Fruit fly (Drosophila melanogaster): Measurements from ENCODE around the gene CG18131.

CG18131 gene

dm6 chr2L:1460463-1461219 lies 39.8 kb downstream of the CG18131 start:
- TF ChIP-seq pan (optimal IDR thresholded peaks at IDR 0.05) (no peak), EcR (GFP tag; optimal IDR thresholded peaks at IDR 0.05) (no peak), CG8478 (optimal IDR thresholded peaks at IDR 0.05) (no peak), usp (GFP tag; optimal IDR thresholded peaks at IDR 0.05) (no peak), psq (optimal IDR thresholded peaks at IDR 0.05) (no peak), Dll (optimal IDR thresholded peaks at IDR 0.05) (no peak)

dm6 chr2L:1459344-1459743 lies 41.1 kb downstream of the CG18131 start:
- TF ChIP-seq usp (GFP tag; optimal IDR thresholded peaks at IDR 0.05): no peak
- no peak for TF ChIP-seq pan (optimal IDR thresholded peaks at IDR 0.05)
- no peak for TF ChIP-seq Dll (optimal IDR thresholded peaks at IDR 0.05)
- no peak for TF ChIP-seq psq (optimal IDR thresholded peaks at IDR 0.05)
- TF ChIP-seq EcR (GFP tag; optimal IDR thresholded peaks at IDR 0.05): no peak
- TF ChIP-seq CG8478 (optimal IDR thresholded peaks at IDR 0.05): no peak

- TF ChIP-seq CG8478 (optimal IDR thresholded peaks at IDR 0.05) (no peak), usp (GFP tag; optimal IDR thresholded peaks at IDR 0.05) (no peak), Dll (optimal IDR thresholded peaks at IDR 0.05) (no peak), pan (optimal IDR thresholded peaks at IDR 0.05) (no peak), psq (optimal IDR thresholded peaks at IDR 0.05) (no peak), EcR (GFP tag; optimal IDR thresholded peaks at IDR 0.05) (no peak)
Measured at dm6 chr2L:1458584-1459203, 41.7 kb downstream of the CG18131 start.

dm6 chr2L:1456822-1457221 lies 43.6 kb downstream of the CG18131 start:
- TF ChIP-seq CG8478 (optimal IDR thresholded peaks at IDR 0.05): no peak
- no peak for TF ChIP-seq psq (optimal IDR thresholded peaks at IDR 0.05)
- no peak for TF ChIP-seq Dll (optimal IDR thresholded peaks at IDR 0.05)
- TF ChIP-seq pan (optimal IDR thresholded peaks at IDR 0.05): no peak
- no peak for TF ChIP-seq EcR (GFP tag; optimal IDR thresholded peaks at IDR 0.05)
- TF ChIP-seq usp (GFP tag; optimal IDR thresholded peaks at IDR 0.05): no peak

dm6 chr2L:1456305-1456704 lies 44.1 kb downstream of the CG18131 start:
- TF ChIP-seq pan (optimal IDR thresholded peaks at IDR 0.05) (peak; percentile 23), CG8478 (optimal IDR thresholded peaks at IDR 0.05) (no peak), EcR (GFP tag; optimal IDR thresholded peaks at IDR 0.05) (no peak), usp (GFP tag; optimal IDR thresholded peaks at IDR 0.05) (no peak), psq (optimal IDR thresholded peaks at IDR 0.05) (no peak)

dm6 chr2L:1455498-1455897 lies 44.9 kb downstream of the CG18131 start:
- TF ChIP-seq EcR (GFP tag; optimal IDR thresholded peaks at IDR 0.05): no peak
- no peak for TF ChIP-seq psq (optimal IDR thresholded peaks at IDR 0.05)
- no peak for TF ChIP-seq Dll (optimal IDR thresholded peaks at IDR 0.05)
- no peak for TF ChIP-seq usp (GFP tag; optimal IDR thresholded peaks at IDR 0.05)
- TF ChIP-seq CG8478 (optimal IDR thresholded peaks at IDR 0.05): no peak
- TF ChIP-seq pan (optimal IDR thresholded peaks at IDR 0.05): no peak

dm6 chr2L:1449718-1450441 lies 50.5 kb downstream of the CG18131 start:
- TF ChIP-seq psq (optimal IDR thresholded peaks at IDR 0.05) (no peak), pan (optimal IDR thresholded peaks at IDR 0.05) (no peak), CG8478 (optimal IDR thresholded peaks at IDR 0.05) (no peak), Dll (optimal IDR thresholded peaks at IDR 0.05) (no peak), EcR (GFP tag; optimal IDR thresholded peaks at IDR 0.05) (no peak), usp (GFP tag; optimal IDR thresholded peaks at IDR 0.05) (no peak)
